Fruit fly (Drosophila melanogaster): ENCODE measurements around the gene CG11756.

CG11756 gene

DNA sequence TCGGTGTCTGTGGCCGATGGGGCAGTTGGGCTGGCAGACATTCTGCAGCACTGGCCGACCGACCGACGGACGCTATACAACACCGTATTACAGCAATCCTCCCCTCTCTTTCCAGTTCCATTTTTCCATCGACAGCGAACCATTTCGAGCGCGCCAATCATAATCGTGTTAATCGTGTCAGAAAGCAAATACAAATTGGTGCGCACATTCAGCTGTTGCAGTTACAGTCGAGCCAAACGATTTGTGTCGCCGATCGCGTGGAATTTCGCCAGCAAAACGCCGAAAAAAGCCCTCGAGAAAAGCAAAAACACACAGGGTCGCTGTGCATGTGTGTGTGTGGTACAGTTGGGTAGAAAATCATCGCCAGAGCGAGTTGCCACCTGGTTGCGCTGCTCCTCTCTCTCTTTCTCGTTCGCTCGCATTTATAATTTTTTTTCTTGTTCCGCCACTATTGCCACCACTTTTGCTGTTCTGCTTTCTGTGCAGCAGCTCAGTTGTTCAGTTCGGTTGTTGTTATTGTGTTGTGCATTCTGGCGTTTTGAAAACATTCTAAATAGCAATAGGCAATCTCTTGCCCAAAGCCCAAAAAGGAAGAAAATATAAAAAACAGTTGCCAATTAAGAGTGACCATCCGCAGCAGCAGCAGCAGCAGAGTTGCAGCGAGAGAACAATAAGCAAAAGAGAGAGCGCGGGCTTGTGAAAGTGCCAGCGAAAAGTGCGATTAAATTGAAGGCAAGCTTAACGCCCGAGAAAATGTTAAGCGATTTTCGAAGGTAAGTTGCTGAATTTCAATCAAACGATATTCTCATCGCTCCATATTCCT is 2.8 kb downstream of the CG11756 start, which contains the start of gene CG1737 (continued):
- TF ChIP-seq CG16779 (GFP tag; IDR thresholded peaks at IDR 0.05) (no peak), CG18011 (GFP tag; optimal IDR thresholded peaks at IDR 0.05) (no peak), cato (GFP tag; optimal IDR thresholded peaks at IDR 0.05; ENCODE audit: borderline replicate concordance) (no peak), danr (GFP tag; IDR thresholded peaks at IDR 0.05) (no peak), CG8281 (tag; optimal IDR thresholded peaks at IDR 0.05) (no peak), ewg (GFP tag; optimal IDR thresholded peaks at IDR 0.05) (no peak), CG11695 (GFP tag; IDR thresholded peaks at IDR 0.05) (no peak), Stat92E (GFP tag; optimal IDR thresholded peaks at IDR 0.05) (no peak), abd-A (tag; optimal IDR thresholded peaks at IDR 0.05) (no peak), CG13775 (GFP tag; optimal IDR thresholded peaks at IDR 0.05) (no peak), CG3407 (GFP tag; optimal IDR thresholded peaks at IDR 0.05) (no peak), CG3838 (GFP tag; optimal IDR thresholded peaks at IDR 0.05) (no peak), CG1832 (GFP tag; optimal IDR thresholded peaks at IDR 0.05) (peak; percentile 45), CG31388 (GFP tag; optimal IDR thresholded peaks at IDR 0.05) (no peak), sqz (GFP tag; optimal IDR thresholded peaks at IDR 0.05) (peak; percentile 86), ems (GFP tag; optimal IDR thresholded peaks at IDR 0.05) (no peak), CG7556 (GFP tag; optimal IDR thresholded peaks at IDR 0.05) (no peak), Neu2 (GFP tag; optimal IDR thresholded peaks at IDR 0.05; ENCODE audit: borderline replicate concordance) (no peak), Dip2 (GFP tag; IDR thresholded peaks at IDR 0.05) (no peak), CG3065 (GFP tag; optimal IDR thresholded peaks at IDR 0.05) (no peak), cg (GFP tag; optimal IDR thresholded peaks at IDR 0.05) (peak; percentile 69), CG9817 (tag; optimal IDR thresholded peaks at IDR 0.05) (no peak), bigmax (GFP tag; optimal IDR thresholded peaks at IDR 0.05) (no peak), CG10959 (GFP tag; IDR thresholded peaks at IDR 0.05) (no peak), ind (GFP tag; optimal IDR thresholded peaks at IDR 0.05) (no peak), CG11247 (GFP tag; IDR thresholded peaks at IDR 0.05) (0 out of 2 replicates have a peak, but pooled peaks have one; percentile 24), CG4424 (GFP tag; optimal IDR thresholded peaks at IDR 0.05) (no peak), CG6765 (GFP tag; optimal IDR thresholded peaks at IDR 0.05) (no peak), CG17361 (GFP tag; IDR thresholded peaks at IDR 0.05) (no peak), peb (GFP tag; IDR thresholded peaks at IDR 0.05) (no peak), pita (GFP tag; optimal IDR thresholded peaks at IDR 0.05) (no peak), Lim3 (GFP tag; IDR thresholded peaks at IDR 0.05) (no peak), CG1603 (tag; optimal IDR thresholded peaks at IDR 0.05) (peak; percentile 1), CG14860 (GFP tag; IDR thresholded peaks at IDR 0.05; ENCODE audit: partially characterized antibody) (no peak), nom (GFP tag; optimal IDR thresholded peaks at IDR 0.05) (peak; percentile 32), tio (GFP tag; optimal IDR thresholded peaks at IDR 0.05) (no peak), CG1647 (GFP tag; optimal IDR thresholded peaks at IDR 0.05) (no peak), vnd (GFP tag; IDR thresholded peaks at IDR 0.05; ENCODE audit: partially characterized antibody) (no peak), CHES-1-like (GFP tag; optimal IDR thresholded peaks at IDR 0.05) (no peak), gfzf (GFP tag; optimal IDR thresholded peaks at IDR 0.05) (peak; percentile 1), ham (GFP tag; IDR thresholded peaks at IDR 0.05) (no peak), CG18764 (GFP tag; optimal IDR thresholded peaks at IDR 0.05) (no peak), grau (tag; optimal IDR thresholded peaks at IDR 0.05) (no peak), dpn (GFP tag; optimal IDR thresholded peaks at IDR 0.05) (no peak), E2f1 (GFP tag; IDR thresholded peaks at IDR 0.05) (no peak), Camta (GFP tag; optimal IDR thresholded peaks at IDR 0.05) (no peak), CG15011 (GFP tag; optimal IDR thresholded peaks at IDR 0.05) (no peak), Dad (GFP tag; optimal IDR thresholded peaks at IDR 0.05) (no peak), MTF-1 (GFP tag; optimal IDR thresholded peaks at IDR 0.05; ENCODE audit: borderline replicate concordance) (no peak)
